Fruit fly (Drosophila melanogaster) whole organism, embryonic: ENCODE results near the gene CG31265.

ENCODE experiments used
- Antp ChIP-seq: fragments of 200-800 bp; sonication (Bioruptor generic); optimal IDR thresholded peaks from 3 replicates; lab custom pipeline; 2016; ENCODE audit warnings: missing biosample characterization, missing genetic modification characterization
- Awh ChIP-seq: fragments of 200-800 bp; sonication (Bioruptor generic); IDR thresholded peaks from 2 replicates; pipeline ENCODE4, ENCODE4 v1.3.6; 2022; ENCODE audit warnings: missing biosample characterization, missing genetic modification characterization
- BtbVII ChIP-seq: fragments of 200-800 bp; sonication (Bioruptor generic); optimal IDR thresholded peaks from 3 replicates; lab custom pipeline; 2017; ENCODE audit warnings: missing biosample characterization, mild to moderate bottlenecking, missing genetic modification characterization
- CG10321 ChIP-seq: fragments of 200-800 bp; sonication (Bioruptor generic); IDR thresholded peaks from 2 replicates; pipeline ENCODE4 v1.3.6; 2022; ENCODE audit warnings: missing biosample characterization, missing genetic modification characterization
- CG10979 ChIP-seq: fragments of 200-800 bp; sonication (Bioruptor generic); optimal IDR thresholded peaks from 2 replicates; lab custom pipeline; 2018; ENCODE audit warnings: missing biosample characterization, mild to moderate bottlenecking, missing genetic modification characterization, moderate library complexity
- CG1233 ChIP-seq: fragments of 200-800 bp; sonication (Bioruptor generic); optimal IDR thresholded peaks from 4 replicates; lab custom pipeline; 2018; ENCODE audit warnings: missing biosample characterization, mild to moderate bottlenecking, missing genetic modification characterization
- CG14710 ChIP-seq: fragments of 200-800 bp; sonication (Bioruptor generic); optimal IDR thresholded peaks from 3 replicates; lab custom pipeline; 2019; ENCODE audit warnings: missing biosample characterization, mild to moderate bottlenecking, missing genetic modification characterization, moderate library complexity
- CG15514 ChIP-seq: fragments of 200-800 bp; sonication (Bioruptor generic); optimal IDR thresholded peaks from 3 replicates; lab custom pipeline; 2017; ENCODE audit warnings: missing biosample characterization, missing genetic modification characterization, mild to moderate bottlenecking, moderate library complexity, missing genetic modification reagents
- CG1602 ChIP-seq: fragments of 200-800 bp; sonication (Bioruptor generic); optimal IDR thresholded peaks from 3 replicates; lab custom pipeline; 2016; ENCODE audit warnings: missing biosample characterization, missing genetic modification characterization
- CG16815 ChIP-seq: fragments of 200-800 bp; sonication (Bioruptor generic); optimal IDR thresholded peaks from 3 replicates; lab custom pipeline; 2017; ENCODE audit warnings: missing biosample characterization, mild to moderate bottlenecking, missing genetic modification characterization
- CG17912 ChIP-seq: fragments of 200-800 bp; sonication (Bioruptor generic); optimal IDR thresholded peaks from 2 replicates; lab custom pipeline; 2018; ENCODE audit warnings: missing biosample characterization, mild to moderate bottlenecking, missing genetic modification characterization
- CG2116 ChIP-seq: fragments of 200-800 bp; sonication (Bioruptor generic); optimal IDR thresholded peaks from 3 replicates; lab custom pipeline; 2018; ENCODE audit warnings: missing biosample characterization, mild to moderate bottlenecking, missing genetic modification characterization
- CG2120 ChIP-seq: fragments of 200-800 bp; sonication (Bioruptor generic); optimal IDR thresholded peaks from 3 replicates; lab custom pipeline; 2016; ENCODE audit warnings: missing biosample characterization, missing genetic modification characterization
- CG2199 ChIP-seq: fragments of 200-800 bp; sonication (Bioruptor generic); IDR thresholded peaks from 3 replicates; pipeline ENCODE4 v1.3.6; 2022; ENCODE audit warnings: missing biosample characterization, missing genetic modification characterization
- CG34224 ChIP-seq: fragments of 200-800 bp; sonication (Bioruptor generic); IDR thresholded peaks from 3 replicates; pipeline ENCODE4 v1.3.6; 2022; ENCODE audit warnings: missing biosample characterization, missing genetic modification characterization; ENCODE audit not compliant: partially characterized antibody
- CG4328 ChIP-seq: fragments of 200-800 bp; sonication (Bioruptor generic); optimal IDR thresholded peaks from 3 replicates; lab custom pipeline; 2017; ENCODE audit warnings: missing biosample characterization, missing genetic modification reagents, missing genetic modification characterization
- CG6689 ChIP-seq: fragments of 200-800 bp; sonication (Bioruptor generic); IDR thresholded peaks from 2 replicates; pipeline ENCODE4 v1.3.6; 2022; ENCODE audit warnings: missing biosample characterization, missing genetic modification characterization
- CG7271 ChIP-seq: fragments of 200-800 bp; sonication (Bioruptor generic); optimal IDR thresholded peaks from 2 replicates; lab custom pipeline; 2018; ENCODE audit warnings: missing biosample characterization, mild to moderate bottlenecking, missing genetic modification characterization, moderate library complexity
- CG7745 ChIP-seq: fragments of 200-800 bp; sonication (Bioruptor generic); optimal IDR thresholded peaks from 2 replicates; lab custom pipeline; 2018; ENCODE audit warnings: missing biosample characterization, mild to moderate bottlenecking, missing genetic modification characterization, moderate library complexity
- CG8281 ChIP-seq: fragments of 200-800 bp; sonication (Bioruptor generic); optimal IDR thresholded peaks from 2 replicates; lab custom pipeline; 2018; ENCODE audit warnings: missing biosample characterization, mild to moderate bottlenecking, missing genetic modification characterization, moderate library complexity
- CG8388 ChIP-seq: fragments of 200-800 bp; sonication (Bioruptor generic); optimal IDR thresholded peaks from 2 replicates; lab custom pipeline; 2019; ENCODE audit warnings: missing biosample characterization, mild to moderate bottlenecking, missing genetic modification characterization, moderate library complexity
- CG9215 ChIP-seq: fragments of 200-800 bp; sonication (Bioruptor generic); IDR thresholded peaks from 2 replicates; pipeline ENCODE4 v1.3.6; 2022; ENCODE audit warnings: missing biosample characterization, missing genetic modification characterization
- CG9609 ChIP-seq: fragments of 200-800 bp; sonication (Bioruptor generic); optimal IDR thresholded peaks from 3 replicates; lab custom pipeline; 2016; ENCODE audit warnings: missing biosample characterization, missing genetic modification characterization
- Chrac-16 ChIP-seq: fragments of 200-800 bp; sonication (Bioruptor generic); optimal IDR thresholded peaks from 3 replicates; lab custom pipeline; 2016; ENCODE audit warnings: missing biosample characterization, missing genetic modification characterization
- Deaf1 ChIP-seq: fragments of 200-800 bp; optimal IDR thresholded peaks from 3 replicates; lab custom pipeline; 2019; ENCODE audit warnings: missing biosample characterization, mild to moderate bottlenecking, missing genetic modification characterization, moderate library complexity
- Drgx ChIP-seq: fragments of 200-800 bp; sonication (Bioruptor generic); IDR thresholded peaks from 2 replicates; pipeline ENCODE4 v1.3.6; 2022; ENCODE audit warnings: missing biosample characterization, missing genetic modification characterization
- ERR ChIP-seq: fragments of 200-800 bp; sonication (Bioruptor generic); optimal IDR thresholded peaks from 2 replicates; lab custom pipeline; 2016; ENCODE audit warnings: missing biosample characterization, missing genetic modification characterization
- Elba2 ChIP-seq: fragments of 200-800 bp; sonication (Bioruptor generic); optimal IDR thresholded peaks from 3 replicates; lab custom pipeline; 2016; ENCODE audit warnings: missing biosample characterization, missing genetic modification characterization
- MTF-1 ChIP-seq: fragments of 200-800 bp; sonication (Bioruptor generic); optimal IDR thresholded peaks from 2 replicates; lab custom pipeline; 2018; ENCODE audit warnings: missing biosample characterization, mild to moderate bottlenecking, missing genetic modification characterization, borderline replicate concordance
- Mad ChIP-seq: fragments of 200-800 bp; sonication (Bioruptor generic); optimal IDR thresholded peaks from 2 replicates; lab custom pipeline; 2016; ENCODE audit warnings: missing biosample characterization, missing genetic modification characterization
- Xbp1 ChIP-seq: fragments of 200-800 bp; sonication (Bioruptor generic); optimal IDR thresholded peaks from 3 replicates; lab custom pipeline; 2016; ENCODE audit warnings: missing biosample characterization, mild to moderate bottlenecking, missing genetic modification characterization
- btn ChIP-seq: fragments of 200-800 bp; sonication (Bioruptor generic); optimal IDR thresholded peaks from 2 replicates; lab custom pipeline; 2016; ENCODE audit warnings: missing biosample characterization, missing genetic modification characterization
- caup ChIP-seq: fragments of 200-800 bp; sonication (Bioruptor generic); optimal IDR thresholded peaks from 3 replicates; lab custom pipeline; 2017; ENCODE audit warnings: missing biosample characterization, mild to moderate bottlenecking, missing genetic modification characterization, moderate library complexity; ENCODE audit not compliant: severe bottlenecking
- cg ChIP-seq: fragments of 200-800 bp; sonication (Bioruptor generic); optimal IDR thresholded peaks from 3 replicates; lab custom pipeline; 2019; ENCODE audit warnings: missing biosample characterization, mild to moderate bottlenecking, missing genetic modification characterization, moderate library complexity
- corto ChIP-seq: fragments of 200-800 bp; sonication (Bioruptor generic); optimal IDR thresholded peaks from 2 replicates; lab custom pipeline; 2016; ENCODE audit warnings: missing biosample characterization, mild to moderate bottlenecking, missing genetic modification characterization, moderate library complexity
- crc ChIP-seq: fragments of 200-800 bp; sonication (Bioruptor generic); optimal IDR thresholded peaks from 2 replicates; lab custom pipeline; 2016; ENCODE audit warnings: missing biosample characterization, missing genetic modification characterization
- fru ChIP-seq: fragments of >200 bp; optimal IDR thresholded peaks from 2 replicates; lab custom pipeline; 2017
- gem ChIP-seq: fragments of 200-800 bp; sonication (Bioruptor generic); optimal IDR thresholded peaks from 2 replicates; lab custom pipeline; 2019; ENCODE audit warnings: missing biosample characterization, mild to moderate bottlenecking, missing genetic modification characterization, moderate library complexity
- knrl ChIP-seq: fragments of 200-800 bp; sonication (Bioruptor generic); IDR thresholded peaks from 3 replicates; pipeline ENCODE4 v1.3.6; 2022; ENCODE audit warnings: missing biosample characterization, missing genetic modification characterization; ENCODE audit not compliant: partially characterized antibody
- lola ChIP-seq, 3 experiments: fragments of >200 bp in 2 of 3; fragments of 200-800 bp in 1 of 3; sonication (Bioruptor generic) in 1 of 3; optimal IDR thresholded peaks; 2 replicates each; lab custom pipeline; 2017 to 2019; ENCODE audit warnings: missing biosample characterization in 3 of 3, missing genetic modification characterization in 3 of 3, mild to moderate bottlenecking in 1 of 3, moderate library complexity in 1 of 3
- onecut ChIP-seq: fragments of 200-800 bp; sonication (Bioruptor generic); IDR thresholded peaks from 2 replicates; pipeline ENCODE4 v1.3.6; 2022; ENCODE audit warnings: missing biosample characterization, missing genetic modification characterization
- pho ChIP-seq: fragments of 200-800 bp; sonication (Bioruptor generic); optimal IDR thresholded peaks from 2 replicates; lab custom pipeline; 2016; ENCODE audit warnings: missing biosample characterization, missing genetic modification characterization
- psq ChIP-seq: fragments of 200-800 bp; sonication (Bioruptor generic); optimal IDR thresholded peaks from 2 replicates; lab custom pipeline; 2017; ENCODE audit warnings: missing biosample characterization, missing genetic modification characterization
- slbo ChIP-seq: fragments of 200-800 bp; sonication (Bioruptor generic); IDR thresholded peaks from 2 replicates; pipeline ENCODE4 v1.3.6; 2022; ENCODE audit warnings: missing biosample characterization, missing genetic modification characterization
- slou ChIP-seq: fragments of 200-800 bp; sonication (Bioruptor generic); optimal IDR thresholded peaks from 3 replicates; lab custom pipeline; 2016; ENCODE audit warnings: missing biosample characterization, missing genetic modification characterization
- sob ChIP-seq: fragments of 200-800 bp; sonication (Bioruptor generic); IDR thresholded peaks from 2 replicates; pipeline ENCODE4 v1.3.6; 2022; ENCODE audit warnings: missing biosample characterization, missing genetic modification characterization
- tio ChIP-seq: fragments of 200-800 bp; sonication (Bioruptor generic); optimal IDR thresholded peaks from 2 replicates; lab custom pipeline; 2017; ENCODE audit warnings: missing biosample characterization, missing genetic modification characterization, inconsistent platforms
- tll ChIP-seq, 2 experiments: fragments of 200-800 bp in 1 of 2; fragments of >200 bp in 1 of 2; sonication (Bioruptor generic) in 1 of 2; optimal IDR thresholded peaks; 2 replicates each; lab custom pipeline; 2017 to 2019; ENCODE audit warnings: missing biosample characterization in 2 of 2, missing genetic modification characterization in 2 of 2, mild to moderate bottlenecking in 1 of 2, moderate library complexity in 1 of 2
- wor ChIP-seq: fragments of 200-800 bp; sonication (Bioruptor generic); IDR thresholded peaks from 2 replicates; pipeline ENCODE4 v1.3.6; 2022; ENCODE audit warnings: missing biosample characterization, missing genetic modification characterization
- zf30C ChIP-seq: fragments of 200-800 bp; sonication (Bioruptor generic); optimal IDR thresholded peaks from 3 replicates; lab custom pipeline; 2018; ENCODE audit warnings: missing biosample characterization, mild to moderate bottlenecking, missing genetic modification characterization
- zfh2 ChIP-seq: fragments of 200-800 bp; sonication (Bioruptor generic); optimal IDR thresholded peaks from 2 replicates; lab custom pipeline; 2016; ENCODE audit warnings: missing biosample characterization, missing genetic modification characterization

Gene CG31265

dm6 chr3R:17117607-17118327 lies 10.2 kb upstream of the CG31265 start (continued):
- TF ChIP-seq wor (no peak), CG7271 (tag; lab: Kevin White, UChicago) (no peak), CG8388 (GFP tag; lab: Kevin White, UChicago) (peak; percentile 8), CG6689 (GFP tag; lab: Robert Waterston, UW) (0 out of 2 replicates have a peak, but pooled peaks have one; percentile 8), CG10979 (tag; lab: Kevin White, UChicago) (peak; percentile 62), CG4328 (GFP tag; lab: Kevin White, UChicago) (no peak), fru (lab: Kevin White, UChicago) (no peak), cg (no peak), CG1602 (GFP tag; lab: Kevin White, UChicago) (no peak), crc (GFP tag; lab: Kevin White, UChicago) (no peak), lola (GFP tag; optimal IDR thresholded peaks at IDR 0.05; lab: Kevin White, UChicago) (peak in 1 of 3 experiments; percentile 60), Xbp1 (GFP tag; lab: Kevin White, UChicago) (no peak), CG2199 (GFP tag; lab: Robert Waterston, UW) (peak; percentile 67; the same call in 2 of the 3 replicates), tll (GFP tag; optimal IDR thresholded peaks at IDR 0.05; lab: Kevin White, UChicago) (no peak), CG1233 (GFP tag; lab: Kevin White, UChicago) (no peak), psq (peak; percentile 80), CG16815 (GFP tag; lab: Kevin White, UChicago) (peak; percentile 7), zfh2 (no peak), onecut (GFP tag; lab: Robert Waterston, UW) (no peak; the same call in 1 of the 2 replicates), CG9215 (no peak), CG14710 (tag; lab: Kevin White, UChicago) (peak; percentile 22), gem (tag; lab: Kevin White, UChicago) (peak; percentile 62), sob (GFP tag; lab: Robert Waterston, UW) (no peak), zf30C (GFP tag; lab: Kevin White, UChicago) (no peak), CG17912 (no peak), CG8281 (no peak), CG10321 (no peak), knrl (no peak), Mad (GFP tag; lab: Kevin White, UChicago) (no peak), CG15514 (GFP tag; lab: Kevin White, UChicago) (no peak), tio (peak; percentile 17), CG34224 (GFP tag; lab: Robert Waterston, UW) (no peak), corto (no peak), Elba2 (GFP tag; lab: Kevin White, UChicago) (no peak), CG2116 (no peak), slou (GFP tag; lab: Kevin White, UChicago) (no peak), Awh (no peak)

- peak; percentile 85 for TF ChIP-seq Deaf1 (tag; lab: Kevin White, UChicago)
- no peak for TF ChIP-seq slbo (GFP tag; lab: Robert Waterston, UW)
- no peak for TF ChIP-seq Antp (GFP tag; lab: Kevin White, UChicago)
- TF ChIP-seq CG9609 (GFP tag; lab: Kevin White, UChicago): no peak
- TF ChIP-seq Drgx: no peak
- TF ChIP-seq pho (GFP tag; lab: Kevin White, UChicago): no peak
- TF ChIP-seq MTF-1: no peak
- no peak for TF ChIP-seq BtbVII (GFP tag; lab: Kevin White, UChicago)
- TF ChIP-seq CG7745 (tag; lab: Kevin White, UChicago): peak; percentile 35
- 0 out of 3 replicates have a peak, but pooled peaks have one; percentile 4 for TF ChIP-seq CG2199 (GFP tag; lab: Robert Waterston, UW)
- no peak for TF ChIP-seq CG2120 (GFP tag; lab: Kevin White, UChicago)
- TF ChIP-seq ERR (GFP tag; lab: Kevin White, UChicago): no peak
- peak; percentile 15 for TF ChIP-seq caup
- TF ChIP-seq Chrac-16 (GFP tag; lab: Kevin White, UChicago): no peak
- TF ChIP-seq btn (GFP tag; lab: Kevin White, UChicago): no peak
Measured at dm6 chr3R:17118917-17119378, 9.1 kb upstream of the CG31265 start.
